Worm (Caenorhabditis elegans) whole organism, young adult: ENCODE data around the gene rpm-1.

Experiments
- ama-1 ChIP-seq, 3 experiments: fragments of 150-350 bp in 1 of 3; sonication (generic microtip) in 2 of 3; optimal IDR thresholded peaks; 2 replicates each; lab custom pipeline; 2014 to 2018; ENCODE audit warnings: missing biosample characterization in 2 of 3, missing genetic modification characterization in 2 of 3, missing genetic modification reagents in 2 of 3
- atf-7 ChIP-seq: sonication (generic microtip); optimal IDR thresholded peaks from 2 replicates; lab custom pipeline; 2017; ENCODE audit warnings: mild to moderate bottlenecking, missing genetic modification characterization, missing compliant biosample characterization
- ceh-58 ChIP-seq: fragments of 200-800 bp; sonication (Bioruptor generic); IDR thresholded peaks from 2 replicates; pipeline ENCODE4 v1.3.6; 2022; ENCODE audit warnings: missing genetic modification characterization, missing compliant biosample characterization
- die-1 ChIP-seq: sonication (generic microtip); optimal IDR thresholded peaks from 2 replicates; lab custom pipeline; 2016; ENCODE audit warnings: missing genotype, mild to moderate bottlenecking, missing genetic modification characterization, missing compliant biosample characterization
- ets-4 ChIP-seq: fragments of 200-800 bp; sonication (Bioruptor generic); optimal IDR thresholded peaks from 2 replicates; lab custom pipeline; 2018; ENCODE audit warnings: mild to moderate bottlenecking, missing genetic modification characterization, missing compliant biosample characterization
- lag-1 ChIP-seq: fragments of 200-800 bp; sonication (Bioruptor generic); IDR thresholded peaks from 2 replicates; pipeline ENCODE4 v1.3.6; 2022; ENCODE audit warnings: missing genetic modification reagents, missing genetic modification characterization, missing compliant biosample characterization
- lir-1 ChIP-seq: fragments of 200-800 bp; sonication (Bioruptor generic); conservative IDR thresholded peaks from 2 replicates; pipeline ENCODE4 v1.3.6; 2022; ENCODE audit warnings: missing genetic modification reagents, missing genetic modification characterization, missing compliant biosample characterization
- pha-4 ChIP-seq: fragments of 150-350 bp; sonication (generic microtip); optimal IDR thresholded peaks from 2 replicates; lab custom pipeline; 2014; ENCODE audit warnings: missing biosample characterization, missing genetic modification reagents, missing genetic modification characterization
- ztf-25 ChIP-seq: fragments of 200-800 bp; sonication (Bioruptor generic); IDR thresholded peaks from 2 replicates; pipeline ENCODE4 v1.3.6; 2022; ENCODE audit warnings: missing genetic modification reagents, missing genetic modification characterization, missing compliant biosample characterization
- ztf-28 ChIP-seq: fragments of 200-800 bp; sonication (Bioruptor generic); IDR thresholded peaks from 2 replicates; pipeline ENCODE4 v1.3.6; 2022; ENCODE audit warnings: missing genetic modification reagents, missing genetic modification characterization, missing compliant biosample characterization
- ztf-6 ChIP-seq: fragments of 200-800 bp; sonication (Bioruptor generic); IDR thresholded peaks from 2 replicates; pipeline ENCODE4 v1.3.6; 2022; ENCODE audit warnings: missing genetic modification reagents, missing genetic modification characterization, missing compliant biosample characterization

ce11 chrV:8785526-8785925 lies 34.2 kb downstream of the rpm-1 start:
- TF ChIP-seq atf-7 (tag; lab: Kevin White, UChicago) (no peak), pha-4 (no peak), lir-1 (GFP tag; lab: Robert Waterston, UW) (no peak), ztf-25 (GFP tag; lab: Robert Waterston, UW) (no peak), ets-4 (no peak), ztf-6 (GFP tag; lab: Robert Waterston, UW) (no peak), lag-1 (GFP tag; lab: Robert Waterston, UW) (no peak), ama-1 (optimal IDR thresholded peaks at IDR 0.05; lab: Kevin White, UChicago) (no peak), ama-1 (GFP tag; optimal IDR thresholded peaks at IDR 0.05; lab: Kevin White, UChicago) (no peak), ceh-58 (GFP tag; lab: Robert Waterston, UW) (no peak), die-1 (no peak), ztf-28 (GFP tag; lab: Robert Waterston, UW) (no peak)
